Worm (Caenorhabditis elegans) whole organism, dauer: ENCODE data around the gene ptr-1.

Source experiments
- unc-62 ChIP-seq: sonication (generic microtip); optimal IDR thresholded peaks from 2 replicates; lab custom pipeline; 2017; ENCODE audit warnings: missing biosample characterization, missing genetic modification reagents, missing genetic modification characterization

Gene ptr-1

DNA sequence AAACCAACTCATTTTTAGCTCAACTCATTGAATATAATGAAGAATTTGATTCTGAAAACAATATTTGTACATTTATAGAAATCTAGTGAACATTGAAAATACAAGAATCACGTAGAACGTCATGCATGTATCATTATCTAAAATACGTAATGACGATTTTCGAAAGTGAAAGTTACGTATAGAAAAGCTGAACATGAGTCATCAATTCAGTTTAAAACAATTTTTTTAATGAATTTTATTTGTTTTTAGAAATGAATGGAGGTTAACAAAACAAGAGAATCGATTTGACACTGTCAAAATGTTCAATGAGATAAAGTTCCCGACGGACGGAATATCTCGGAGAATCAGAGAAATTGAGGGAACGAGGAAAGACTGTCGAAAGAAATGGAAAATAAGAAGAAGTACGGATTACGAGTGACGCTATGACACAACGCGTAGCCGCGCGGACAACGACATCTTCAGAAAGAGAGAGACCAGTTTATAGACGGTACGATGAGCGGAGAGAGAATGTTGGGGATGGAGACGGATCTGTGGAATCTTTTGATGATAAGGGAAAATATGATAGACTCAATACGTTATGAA, at the start of gene ptr-1:
Gene ptr-1 (minus strand): TSS at position 51 of the 582 bp plus-strand sequence.
- no peak for TF ChIP-seq unc-62 (GFP tag; lab: Kevin White, UChicago)

DNA sequence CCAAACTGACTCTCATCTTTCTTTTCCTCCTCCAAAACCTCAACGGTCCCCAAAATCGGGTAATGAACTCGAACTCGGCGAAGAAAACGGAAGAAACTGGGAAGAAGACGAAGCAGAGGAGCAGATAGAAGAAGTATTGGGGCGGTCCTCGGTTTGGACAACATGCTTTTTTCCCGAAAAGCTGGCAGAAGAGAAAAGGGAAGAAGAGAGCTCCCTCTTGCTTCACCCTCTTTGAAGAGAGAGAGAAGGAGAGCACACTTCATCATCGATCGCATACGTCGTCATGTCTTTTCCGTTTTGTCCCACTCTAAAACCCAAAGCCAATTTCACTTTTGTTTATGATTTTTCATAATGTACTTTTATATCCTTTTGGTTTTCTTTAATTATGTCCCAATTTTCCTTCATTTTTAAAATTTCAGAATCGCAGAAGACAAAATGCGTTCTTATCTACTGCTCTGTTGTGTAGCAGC, 44.2 kb upstream of the ptr-1 start, which contains the start of gene F07C3.2:
Gene F07C3.2 (plus strand): TSS at position 420 of the 470 bp plus-strand sequence.
- TF ChIP-seq unc-62 (GFP tag; lab: Kevin White, UChicago), result no peak

DNA sequence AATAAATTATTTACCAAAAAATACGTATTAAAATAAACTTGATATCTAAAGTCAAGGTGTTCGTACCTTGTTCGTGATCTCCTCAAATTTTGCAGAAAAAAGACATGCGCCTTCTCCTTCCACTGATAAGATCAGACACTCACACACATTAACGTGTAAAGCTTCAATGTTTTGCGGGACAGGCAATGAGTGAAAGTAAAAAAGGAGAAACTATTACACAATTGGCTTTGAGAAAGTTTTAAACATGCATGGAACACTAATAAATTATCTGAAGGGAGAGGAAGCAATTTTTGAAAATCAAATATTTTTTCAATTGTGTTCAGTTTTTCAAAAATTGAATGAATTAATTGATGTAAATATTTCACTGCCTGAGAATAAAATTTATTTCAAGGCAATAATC, 43.5 kb upstream of the ptr-1 start:
- no peak for TF ChIP-seq unc-62 (GFP tag; lab: Kevin White, UChicago)

DNA sequence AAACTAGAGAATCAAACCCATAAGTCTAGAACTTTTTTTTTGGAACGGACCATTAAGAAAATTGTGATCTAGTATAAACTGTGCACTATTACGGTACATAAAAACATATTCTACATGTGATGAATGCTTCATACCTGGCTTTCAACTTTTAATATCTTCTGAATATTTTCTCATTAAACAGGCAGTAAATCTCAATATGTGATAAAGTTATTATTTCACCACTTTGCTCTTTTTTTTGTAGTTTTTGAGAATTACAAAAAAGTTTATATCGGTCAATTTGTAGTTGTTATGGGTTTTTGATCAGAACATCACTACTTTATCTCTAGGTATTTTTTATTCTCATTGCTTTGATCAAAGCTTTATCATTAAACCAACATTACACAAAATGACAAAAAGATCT, 42.9 kb upstream of the ptr-1 start:
- TF ChIP-seq unc-62 (GFP tag; lab: Kevin White, UChicago), result no peak

DNA sequence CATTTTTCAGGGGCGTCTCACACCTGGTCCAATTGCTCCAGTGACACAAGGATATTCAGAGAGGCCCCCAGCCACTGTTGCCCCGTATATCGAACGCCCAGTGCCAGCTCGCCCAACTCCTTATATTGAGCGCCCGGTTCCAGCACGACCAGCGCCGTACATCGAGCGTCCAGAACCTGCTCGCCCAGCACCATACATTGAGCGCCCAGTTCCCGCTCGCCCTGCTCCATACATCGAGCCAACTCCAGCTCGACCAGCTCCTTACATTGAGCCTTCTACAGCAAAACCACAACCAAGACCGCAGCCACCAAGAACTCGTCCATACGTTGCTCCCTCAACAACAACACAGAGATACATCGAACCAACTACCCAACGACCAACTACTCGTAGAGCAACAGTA, 41.3 kb upstream of the ptr-1 start:
- no peak for TF ChIP-seq unc-62 (GFP tag; lab: Kevin White, UChicago)

DNA sequence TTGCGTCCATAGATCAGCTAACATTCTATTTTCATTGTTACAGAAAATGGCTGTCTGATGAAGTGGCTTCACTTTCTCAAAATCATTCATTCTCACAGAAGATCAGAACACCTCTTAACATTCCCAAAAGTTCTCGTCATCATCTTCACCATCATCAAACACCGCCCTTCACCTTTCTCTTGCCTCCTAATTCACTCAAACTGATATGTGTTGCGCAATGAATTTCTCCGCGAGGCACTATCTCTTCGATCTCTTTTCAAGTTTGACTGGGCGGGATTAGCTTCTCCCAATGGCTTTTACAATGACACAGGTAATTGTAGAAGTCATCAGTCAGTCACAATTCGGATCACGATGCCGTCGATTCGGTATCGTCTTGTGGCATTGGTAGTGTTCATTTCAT, 40.0 kb upstream of the ptr-1 start, which contains the start of gene grd-6:
Gene grd-6 (plus strand): TSS at position 301 of the 400 bp plus-strand sequence.
- no peak for TF ChIP-seq unc-62 (GFP tag; lab: Kevin White, UChicago)

DNA sequence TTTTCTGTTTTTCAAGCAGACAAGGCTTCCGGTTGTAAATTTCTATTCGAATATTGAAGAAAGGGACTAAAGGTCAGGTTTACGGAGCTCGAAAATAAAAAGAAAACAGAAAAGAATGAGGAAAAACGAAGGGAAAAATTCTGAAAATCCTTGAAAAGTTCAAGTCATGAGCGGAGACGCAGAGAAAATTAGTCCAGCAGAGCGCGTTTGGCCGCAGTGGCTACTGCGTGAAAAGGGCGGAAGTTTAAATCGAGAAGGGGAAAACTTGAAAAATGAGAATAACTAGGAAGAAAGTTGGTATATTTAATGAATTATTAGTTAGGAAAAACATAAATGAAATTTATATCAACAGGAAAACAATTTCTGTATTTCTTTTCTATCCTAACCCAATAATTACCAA, 38.9 kb upstream of the ptr-1 start:
- TF ChIP-seq unc-62 (GFP tag; lab: Kevin White, UChicago), result no peak

DNA sequence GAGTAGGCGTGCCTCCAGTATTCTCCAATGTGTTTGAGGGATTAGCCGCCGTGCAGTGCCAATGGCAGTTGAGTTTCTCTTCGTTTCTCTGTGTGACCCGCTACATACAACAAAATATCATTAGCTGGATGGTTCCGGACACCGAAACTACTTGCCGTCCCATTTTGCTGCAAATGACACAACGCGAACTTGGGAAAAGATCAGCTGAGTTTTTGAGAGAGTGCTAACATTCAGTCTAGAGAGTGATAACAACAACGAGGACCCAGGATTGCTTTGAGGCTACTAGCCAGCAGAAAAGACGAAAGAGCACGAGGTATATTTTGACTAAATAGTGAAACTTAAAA, 37.8 kb upstream of the ptr-1 start:
- no peak for TF ChIP-seq unc-62 (GFP tag; lab: Kevin White, UChicago)

DNA sequence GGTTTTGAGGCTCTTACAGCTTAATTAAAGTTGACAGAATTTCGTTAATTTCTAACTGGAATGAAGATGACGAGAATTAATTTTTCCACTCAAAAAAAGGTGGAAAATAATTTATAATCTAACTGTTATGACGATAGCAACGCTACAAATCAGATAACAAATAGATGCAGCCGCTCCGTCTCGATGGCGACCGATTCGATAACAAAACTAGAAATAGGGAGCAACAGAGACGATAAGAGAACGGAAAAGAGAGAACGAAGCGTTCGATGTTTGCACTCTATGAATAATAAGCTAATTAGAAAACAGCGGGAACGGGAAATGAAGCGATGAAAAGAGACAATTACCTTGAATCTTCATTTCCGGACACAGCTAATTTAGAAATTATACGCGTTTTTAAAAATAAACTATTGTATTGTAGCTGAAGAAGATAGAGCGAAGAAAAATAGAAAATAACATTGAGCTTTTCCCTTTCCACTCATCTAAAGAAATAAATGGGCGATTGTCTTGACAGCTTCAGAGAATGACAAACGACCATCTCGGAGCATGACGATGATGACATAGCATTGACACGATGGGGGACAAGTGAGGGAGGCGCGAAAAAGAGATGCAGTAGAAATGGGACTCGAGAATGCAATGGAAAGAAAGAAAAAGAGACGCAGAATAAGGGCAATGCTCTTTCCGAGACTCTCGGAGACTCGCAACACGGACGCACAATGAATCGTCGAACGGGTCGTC, 37.3 kb upstream of the ptr-1 start:
- TF ChIP-seq unc-62 (GFP tag; lab: Kevin White, UChicago), result no peak

DNA sequence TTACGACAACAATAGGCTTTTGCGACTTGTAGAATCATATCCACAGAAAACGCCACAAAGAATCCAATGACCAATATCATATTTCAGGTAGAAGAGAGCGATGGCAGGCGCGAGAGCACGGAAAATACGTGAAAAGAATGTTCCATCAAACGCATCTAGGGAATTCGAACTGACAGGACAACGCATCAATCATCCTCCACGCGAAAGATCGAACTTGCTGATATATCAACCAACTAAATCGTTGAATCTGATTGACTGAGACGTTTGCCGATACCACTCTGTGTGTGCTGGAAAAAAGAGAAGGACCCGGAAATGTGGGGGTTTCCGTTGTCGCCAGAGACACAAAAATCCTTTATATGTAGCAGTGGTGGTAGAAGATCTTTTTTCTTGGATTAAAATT, 36.7 kb upstream of the ptr-1 start:
- TF ChIP-seq unc-62 (GFP tag; lab: Kevin White, UChicago), result no peak

DNA sequence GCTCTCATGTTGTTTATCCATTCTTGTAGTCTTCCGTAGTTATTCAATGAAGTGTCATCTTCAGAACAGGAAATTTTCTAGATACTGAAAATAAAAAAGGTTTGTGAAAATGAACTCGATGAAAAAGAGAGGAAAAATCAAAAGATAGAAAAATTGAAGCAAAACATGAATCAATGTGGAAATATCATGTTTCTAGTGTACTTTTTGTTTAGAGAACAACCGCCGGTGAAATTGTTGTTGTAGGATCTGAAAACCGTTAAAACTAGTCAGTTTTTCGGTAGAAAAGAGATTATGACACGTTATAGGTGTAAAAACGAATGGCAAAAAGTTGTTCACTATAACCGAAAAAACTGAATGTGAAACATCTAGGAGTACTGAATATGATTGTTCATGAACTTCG, 35.6 kb upstream of the ptr-1 start, which contains the start of gene pacs-1:
Gene pacs-1 (minus strand): TSS at position 101 of the 400 bp plus-strand sequence.
- no peak for TF ChIP-seq unc-62 (GFP tag; lab: Kevin White, UChicago)

DNA sequence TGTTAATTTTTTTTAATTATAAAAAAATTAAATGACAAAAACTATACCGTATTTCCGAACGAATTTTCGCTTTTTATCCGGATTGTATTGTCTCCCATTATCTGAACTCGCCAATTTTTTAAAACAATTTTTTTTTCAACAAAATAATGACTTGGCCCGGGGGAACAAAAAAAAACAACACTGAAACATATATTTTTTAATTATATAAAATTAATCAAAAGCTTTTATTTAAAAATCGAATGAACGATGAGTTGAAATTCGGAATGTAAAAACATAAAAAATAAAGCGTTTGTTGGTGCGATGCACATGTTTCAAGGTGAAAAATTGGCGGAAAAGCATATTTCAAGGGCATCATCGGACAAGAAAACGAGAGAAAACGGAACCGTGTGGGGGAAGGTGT, 32.0 kb upstream of the ptr-1 start, which contains the start of gene mdt-27:
Gene mdt-27 (minus strand): TSS at position 101 of the 400 bp plus-strand sequence.
- TF ChIP-seq unc-62 (GFP tag; lab: Kevin White, UChicago), result no peak

DNA sequence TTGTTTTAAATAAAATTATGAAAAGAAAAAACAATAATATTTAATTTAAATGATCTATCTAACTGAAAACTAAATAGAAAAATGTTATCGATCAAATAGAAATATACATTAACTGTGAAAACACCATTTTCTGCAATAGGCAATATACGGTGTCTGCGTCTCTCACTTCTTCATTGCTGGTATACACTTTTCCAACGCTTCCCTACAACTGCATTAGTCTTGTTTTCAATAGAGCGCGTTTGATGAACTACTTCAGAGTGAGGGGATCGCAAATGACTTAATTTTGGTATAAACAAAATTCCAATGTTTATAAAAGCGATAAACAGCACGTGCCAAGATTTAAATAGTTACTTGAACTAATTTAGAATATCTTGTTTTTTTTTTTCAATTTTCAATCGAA, 31.0 kb upstream of the ptr-1 start:
- no peak for TF ChIP-seq unc-62 (GFP tag; lab: Kevin White, UChicago)

DNA sequence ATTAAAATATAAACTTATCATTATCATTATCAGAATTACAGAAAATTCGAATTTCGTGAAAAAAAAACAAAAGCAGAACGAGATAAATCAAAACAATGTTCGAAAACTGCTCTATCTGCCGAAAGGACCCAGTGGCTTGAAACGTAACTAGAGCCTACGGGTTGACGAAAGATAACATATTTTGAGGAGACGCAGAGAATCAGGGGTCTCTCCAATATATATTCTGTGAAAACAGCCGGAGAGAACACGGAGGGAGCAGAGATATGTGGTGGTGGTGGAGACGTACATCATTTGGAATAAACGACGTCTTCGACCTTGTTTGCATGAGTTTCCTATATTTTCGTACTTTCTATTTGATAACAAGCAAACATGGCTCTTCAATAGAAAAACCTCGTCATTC, 27.4 kb upstream of the ptr-1 start:
- no peak for TF ChIP-seq unc-62 (GFP tag; lab: Kevin White, UChicago)

DNA sequence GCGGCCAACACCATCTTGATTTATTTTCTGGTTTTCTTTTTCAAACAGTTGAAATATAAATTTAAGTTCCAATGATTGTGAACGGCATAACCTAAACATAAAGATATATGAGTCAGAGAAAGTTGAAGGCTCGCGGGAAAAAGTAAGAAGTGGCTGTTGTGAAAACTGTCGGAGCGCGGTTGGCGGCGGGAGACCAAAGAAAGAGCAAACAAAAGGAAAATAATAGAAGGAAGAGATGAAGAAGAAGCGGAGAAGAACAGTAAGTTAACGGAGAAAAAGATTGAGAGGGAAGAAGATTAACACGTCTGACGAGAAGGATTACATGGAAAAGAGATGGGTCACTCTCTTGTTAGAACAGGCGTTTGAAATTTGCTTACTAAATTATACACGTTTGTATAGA, 25.9 kb upstream of the ptr-1 start, which contains the start of gene inx-10:
Gene inx-10 (minus strand): TSS at position 101 of the 400 bp plus-strand sequence.
- no peak for TF ChIP-seq unc-62 (GFP tag; lab: Kevin White, UChicago)

DNA sequence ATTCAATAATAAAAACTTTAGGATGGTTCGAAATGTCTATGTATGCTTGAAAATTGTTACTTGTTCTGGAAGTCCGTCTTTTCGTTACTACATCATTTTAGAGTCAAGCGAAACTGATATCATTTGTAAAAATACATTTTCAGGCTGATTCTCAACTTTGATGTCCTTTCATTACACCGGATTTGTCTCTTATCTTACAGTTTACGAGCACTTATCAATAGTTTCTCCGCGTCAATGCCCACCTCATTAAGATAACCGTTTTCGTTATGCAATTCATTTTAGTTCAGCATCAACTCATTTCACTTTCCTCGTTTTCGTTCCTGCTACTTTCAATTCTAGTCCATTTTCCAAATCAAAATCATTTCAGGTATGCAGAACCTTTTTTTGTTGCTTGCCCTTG, 21.2 kb upstream of the ptr-1 start, which contains the start of gene asp-2:
Gene asp-2 (plus strand): TSS at position 368 of the 400 bp plus-strand sequence.
- no peak for TF ChIP-seq unc-62 (GFP tag; lab: Kevin White, UChicago)
